Worm (Caenorhabditis elegans) whole organism, L4/young adult: ENCODE results near the gene C08F1.11.

Experiments
- W03F9.2 ChIP-seq: fragments of 150-350 bp; optimal IDR thresholded peaks from 2 replicates; lab custom pipeline; 2014; ENCODE audit warnings: missing biosample characterization, missing genetic modification characterization
- him-1 ChIP-seq: sonication (generic microtip); optimal IDR thresholded peaks from 2 replicates; lab custom pipeline; 2016; ENCODE audit warnings: missing genotype, missing genetic modification reagents, missing genetic modification characterization, missing compliant biosample characterization

DNA sequence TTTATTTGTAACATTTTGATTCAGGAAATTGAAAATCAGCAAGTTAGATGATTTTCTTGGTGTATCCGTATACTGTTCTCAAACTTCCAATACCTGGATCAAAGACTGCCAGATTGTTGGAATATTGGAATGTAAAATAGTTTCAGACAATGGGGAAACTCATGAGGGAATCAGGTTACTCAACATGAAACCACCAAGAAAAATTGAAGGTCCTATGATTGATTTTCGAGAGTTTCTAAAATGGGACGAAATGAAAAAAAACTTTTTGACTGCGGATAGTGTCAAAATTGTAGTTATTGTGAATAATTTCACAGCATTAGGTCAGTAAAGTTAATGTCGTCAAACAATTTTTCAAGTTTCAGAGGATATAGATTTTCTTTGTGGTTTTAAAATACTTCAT, 12.9 kb downstream of the C08F1.11 start, which contains the start of gene math-3:
- TF ChIP-seq him-1 (tag; lab: Kevin White, UChicago) (no peak), W03F9.2 (tag; lab: Kevin White, UChicago) (no peak)
